Fruit fly (Drosophila melanogaster) whole organism, embryonic: ENCODE data around the gene CG16779.

Experiments
- Bgb ChIP-seq: fragments of 200-800 bp; sonication (Bioruptor generic); IDR thresholded peaks from 2 replicates; pipeline ENCODE4 v1.3.6; 2022; ENCODE audit warnings: missing biosample characterization, missing genetic modification characterization; ENCODE audit not compliant: partially characterized antibody
- C15 ChIP-seq: fragments of 200-800 bp; sonication (Bioruptor generic); IDR thresholded peaks from 3 replicates; pipeline ENCODE4 v1.3.6; 2022; ENCODE audit warnings: missing biosample characterization, missing genetic modification characterization
- CG12219 ChIP-seq: fragments of 200-800 bp; sonication (Bioruptor generic); optimal IDR thresholded peaks from 3 replicates; lab custom pipeline; 2018; ENCODE audit warnings: missing biosample characterization, mild to moderate bottlenecking, missing genetic modification characterization
- CG17612 ChIP-seq: fragments of 200-800 bp; sonication (Bioruptor generic); IDR thresholded peaks from 2 replicates; pipeline ENCODE4 v1.3.6; 2022; ENCODE audit warnings: missing biosample characterization, missing genetic modification characterization
- CG2875 ChIP-seq: fragments of 200-800 bp; sonication (Bioruptor generic); optimal IDR thresholded peaks from 2 replicates; lab custom pipeline; 2017; ENCODE audit warnings: missing biosample characterization, mild to moderate bottlenecking, missing genetic modification characterization, missing genetic modification reagents
- CG3065 ChIP-seq: fragments of 200-800 bp; sonication (Bioruptor generic); optimal IDR thresholded peaks from 2 replicates; lab custom pipeline; 2016; ENCODE audit warnings: missing biosample characterization, missing genetic modification characterization
- CG32532 ChIP-seq: fragments of 200-800 bp; sonication (Bioruptor generic); IDR thresholded peaks from 2 replicates; pipeline ENCODE4 v1.3.6; 2022; ENCODE audit warnings: missing biosample characterization, missing genetic modification characterization
- CG4424 ChIP-seq: fragments of 200-800 bp; sonication (Bioruptor generic); optimal IDR thresholded peaks from 3 replicates; lab custom pipeline; 2016; ENCODE audit warnings: missing biosample characterization, missing genetic modification characterization
- CG4730 ChIP-seq: fragments of 200-800 bp; sonication (Bioruptor generic); IDR thresholded peaks from 2 replicates; pipeline ENCODE4 v1.3.6; 2022; ENCODE audit warnings: missing biosample characterization, missing genetic modification characterization
- CG5180 ChIP-seq: fragments of 200-800 bp; sonication (Bioruptor generic); optimal IDR thresholded peaks from 3 replicates; lab custom pipeline; 2017; ENCODE audit warnings: missing biosample characterization, missing genetic modification characterization, mild to moderate bottlenecking, moderate library complexity, missing genetic modification reagents
- CG6175 ChIP-seq: fragments of 200-800 bp; sonication (Bioruptor generic); IDR thresholded peaks from 3 replicates; pipeline ENCODE4 v1.3.6; 2022; ENCODE audit warnings: missing biosample characterization, missing genetic modification characterization
- CG6689 ChIP-seq: fragments of 200-800 bp; sonication (Bioruptor generic); IDR thresholded peaks from 2 replicates; pipeline ENCODE4 v1.3.6; 2022; ENCODE audit warnings: missing biosample characterization, missing genetic modification characterization
- CG6765 ChIP-seq: fragments of 200-800 bp; sonication (Bioruptor generic); optimal IDR thresholded peaks from 3 replicates; lab custom pipeline; 2017; ENCODE audit warnings: missing biosample characterization, mild to moderate bottlenecking, missing genetic modification characterization
- CG6791 ChIP-seq: fragments of 200-800 bp; sonication (Bioruptor generic); IDR thresholded peaks from 3 replicates; pipeline ENCODE4 v1.3.6; 2022; ENCODE audit warnings: missing biosample characterization, missing genetic modification characterization; ENCODE audit not compliant: partially characterized antibody
- CG6854 ChIP-seq: fragments of 200-800 bp; sonication (Bioruptor generic); optimal IDR thresholded peaks from 3 replicates; lab custom pipeline; 2017; ENCODE audit warnings: missing biosample characterization, mild to moderate bottlenecking, missing genetic modification characterization
- CG7745 ChIP-seq: fragments of 200-800 bp; sonication (Bioruptor generic); optimal IDR thresholded peaks from 2 replicates; lab custom pipeline; 2018; ENCODE audit warnings: missing biosample characterization, mild to moderate bottlenecking, missing genetic modification characterization, moderate library complexity
- CG7786 ChIP-seq: fragments of 200-800 bp; sonication (Bioruptor generic); optimal IDR thresholded peaks from 2 replicates; lab custom pipeline; 2016; ENCODE audit warnings: missing biosample characterization, missing genetic modification characterization
- CG8281 ChIP-seq: fragments of 200-800 bp; sonication (Bioruptor generic); optimal IDR thresholded peaks from 2 replicates; lab custom pipeline; 2018; ENCODE audit warnings: missing biosample characterization, mild to moderate bottlenecking, missing genetic modification characterization, moderate library complexity
- CG8359 ChIP-seq: fragments of 200-800 bp; sonication (Bioruptor generic); optimal IDR thresholded peaks from 2 replicates; lab custom pipeline; 2017; ENCODE audit warnings: missing biosample characterization, mild to moderate bottlenecking, missing genetic modification characterization, borderline replicate concordance
- CG8765 ChIP-seq: fragments of 200-800 bp; sonication (Bioruptor generic); IDR thresholded peaks from 2 replicates; pipeline ENCODE4 v1.3.6; 2022; ENCODE audit warnings: missing biosample characterization, missing genetic modification characterization
- CG9215 ChIP-seq: fragments of 200-800 bp; sonication (Bioruptor generic); IDR thresholded peaks from 2 replicates; pipeline ENCODE4 v1.3.6; 2022; ENCODE audit warnings: missing biosample characterization, missing genetic modification characterization
- CG9437 ChIP-seq: fragments of 200-800 bp; sonication (Bioruptor generic); optimal IDR thresholded peaks from 2 replicates; lab custom pipeline; 2018; ENCODE audit warnings: missing biosample characterization, mild to moderate bottlenecking, missing genetic modification characterization
- D19A ChIP-seq: fragments of 200-800 bp; optimal IDR thresholded peaks from 3 replicates; lab custom pipeline; 2019; ENCODE audit warnings: missing biosample characterization, mild to moderate bottlenecking, missing genetic modification characterization, moderate library complexity
- Drgx ChIP-seq: fragments of 200-800 bp; sonication (Bioruptor generic); IDR thresholded peaks from 2 replicates; pipeline ENCODE4 v1.3.6; 2022; ENCODE audit warnings: missing biosample characterization, missing genetic modification characterization
- Fer3 ChIP-seq: fragments of 200-800 bp; sonication (Bioruptor generic); optimal IDR thresholded peaks from 2 replicates; lab custom pipeline; 2018; ENCODE audit warnings: missing biosample characterization, mild to moderate bottlenecking, missing genetic modification characterization, moderate library complexity
- MBD-R2 ChIP-seq: fragments of 200-800 bp; sonication (Bioruptor generic); IDR thresholded peaks from 2 replicates; pipeline ENCODE4 v1.3.6; 2022; ENCODE audit warnings: missing biosample characterization, missing genetic modification characterization
- Max ChIP-seq: fragments of 200-800 bp; sonication (Bioruptor generic); optimal IDR thresholded peaks from 2 replicates; lab custom pipeline; 2016; ENCODE audit warnings: missing biosample characterization, mild to moderate bottlenecking, missing genetic modification characterization
- Mes4 ChIP-seq: fragments of 200-800 bp; sonication (Bioruptor generic); optimal IDR thresholded peaks from 2 replicates; lab custom pipeline; 2016; ENCODE audit warnings: missing biosample characterization, missing genetic modification characterization
- Myb ChIP-seq: fragments of 200-800 bp; sonication (Bioruptor generic); optimal IDR thresholded peaks from 2 replicates; lab custom pipeline; 2016; ENCODE audit warnings: missing biosample characterization, missing genetic modification characterization
- NC2β ChIP-seq: fragments of 200-800 bp; sonication (Bioruptor generic); optimal IDR thresholded peaks from 2 replicates; lab custom pipeline; 2016; ENCODE audit warnings: missing biosample characterization, missing genetic modification characterization
- Ravus ChIP-seq: fragments of 200-800 bp; sonication (Bioruptor generic); IDR thresholded peaks from 2 replicates; pipeline ENCODE4 v1.3.6; 2022; ENCODE audit warnings: missing biosample characterization, missing genetic modification characterization
- Rx ChIP-seq: fragments of 200-800 bp; sonication (Bioruptor generic); IDR thresholded peaks from 2 replicates; pipeline ENCODE4 v1.3.6; 2022; ENCODE audit warnings: missing biosample characterization, missing genetic modification characterization
- Stat92E ChIP-seq, 3 experiments: fragments of >200 bp in 2 of 3; fragments of 200-800 bp in 1 of 3; sonication (Bioruptor generic) in 1 of 3; optimal IDR thresholded peaks; 2 replicates each; lab custom pipeline; 2017 to 2019; ENCODE audit warnings: missing biosample characterization in 3 of 3, missing genetic modification characterization in 3 of 3, mild to moderate bottlenecking in 1 of 3, moderate library complexity in 1 of 3
- Usf ChIP-seq: fragments of 200-800 bp; sonication (Bioruptor generic); optimal IDR thresholded peaks from 2 replicates; lab custom pipeline; 2017; ENCODE audit warnings: missing genotype, missing biosample characterization, missing genetic modification characterization
- caup ChIP-seq: fragments of 200-800 bp; sonication (Bioruptor generic); optimal IDR thresholded peaks from 3 replicates; lab custom pipeline; 2017; ENCODE audit warnings: missing biosample characterization, mild to moderate bottlenecking, missing genetic modification characterization, moderate library complexity; ENCODE audit not compliant: severe bottlenecking
- esg ChIP-seq: fragments of 200-800 bp; sonication (Bioruptor generic); conservative IDR thresholded peaks from 2 replicates; pipeline ENCODE4 v1.3.6; 2022; ENCODE audit warnings: missing biosample characterization, missing genetic modification characterization
- ewg ChIP-seq: fragments of 200-800 bp; sonication (Bioruptor generic); optimal IDR thresholded peaks from 3 replicates; lab custom pipeline; 2017; ENCODE audit warnings: mild to moderate bottlenecking, missing biosample characterization, missing genetic modification reagents, missing genetic modification characterization
- fd3F ChIP-seq: fragments of 200-800 bp; sonication (Bioruptor generic); optimal IDR thresholded peaks from 2 replicates; lab custom pipeline; 2018; ENCODE audit warnings: missing biosample characterization, mild to moderate bottlenecking, missing genetic modification characterization, moderate library complexity
- fu2 ChIP-seq: fragments of 200-800 bp; sonication (Bioruptor generic); optimal IDR thresholded peaks from 2 replicates; lab custom pipeline; 2016; ENCODE audit warnings: missing biosample characterization, missing genetic modification characterization
- grau ChIP-seq: fragments of 200-800 bp; optimal IDR thresholded peaks from 3 replicates; lab custom pipeline; 2019; ENCODE audit warnings: missing biosample characterization, mild to moderate bottlenecking, missing genetic modification characterization, moderate library complexity
- hth ChIP-seq: fragments of >200 bp; optimal IDR thresholded peaks from 2 replicates; lab custom pipeline; 2017; ENCODE audit warnings: inconsistent platforms
- lab ChIP-seq: fragments of 200-800 bp; sonication (Bioruptor generic); optimal IDR thresholded peaks from 3 replicates; lab custom pipeline; 2017; ENCODE audit warnings: missing biosample characterization, missing genetic modification characterization, mild to moderate bottlenecking, moderate library complexity, missing genetic modification reagents
- luna ChIP-seq: fragments of 200-800 bp; sonication (Bioruptor generic); optimal IDR thresholded peaks from 2 replicates; lab custom pipeline; 2016; ENCODE audit warnings: missing biosample characterization, missing genetic modification characterization
- pita ChIP-seq: fragments of 200-800 bp; sonication (Bioruptor generic); optimal IDR thresholded peaks from 2 replicates; lab custom pipeline; 2017; ENCODE audit warnings: missing biosample characterization, mild to moderate bottlenecking, missing genetic modification characterization
- sim ChIP-seq: fragments of 200-800 bp; sonication (Bioruptor generic); IDR thresholded peaks from 2 replicates; pipeline ENCODE4 v1.3.6; 2022; ENCODE audit warnings: missing biosample characterization, missing genetic modification characterization
- stwl ChIP-seq: fragments of 200-800 bp; sonication (Bioruptor generic); optimal IDR thresholded peaks from 3 replicates; lab custom pipeline; 2018; ENCODE audit warnings: missing biosample characterization, mild to moderate bottlenecking, missing genetic modification characterization, moderate library complexity
- trh ChIP-seq: fragments of 200-800 bp; sonication (Bioruptor generic); optimal IDR thresholded peaks from 2 replicates; lab custom pipeline; 2016; ENCODE audit warnings: missing biosample characterization, missing genetic modification characterization
- tup ChIP-seq: fragments of 200-800 bp; sonication (Bioruptor generic); optimal IDR thresholded peaks from 2 replicates; lab custom pipeline; 2016; ENCODE audit warnings: missing biosample characterization, mild to moderate bottlenecking, missing genetic modification characterization, moderate library complexity

The CG16779 gene

DNA sequence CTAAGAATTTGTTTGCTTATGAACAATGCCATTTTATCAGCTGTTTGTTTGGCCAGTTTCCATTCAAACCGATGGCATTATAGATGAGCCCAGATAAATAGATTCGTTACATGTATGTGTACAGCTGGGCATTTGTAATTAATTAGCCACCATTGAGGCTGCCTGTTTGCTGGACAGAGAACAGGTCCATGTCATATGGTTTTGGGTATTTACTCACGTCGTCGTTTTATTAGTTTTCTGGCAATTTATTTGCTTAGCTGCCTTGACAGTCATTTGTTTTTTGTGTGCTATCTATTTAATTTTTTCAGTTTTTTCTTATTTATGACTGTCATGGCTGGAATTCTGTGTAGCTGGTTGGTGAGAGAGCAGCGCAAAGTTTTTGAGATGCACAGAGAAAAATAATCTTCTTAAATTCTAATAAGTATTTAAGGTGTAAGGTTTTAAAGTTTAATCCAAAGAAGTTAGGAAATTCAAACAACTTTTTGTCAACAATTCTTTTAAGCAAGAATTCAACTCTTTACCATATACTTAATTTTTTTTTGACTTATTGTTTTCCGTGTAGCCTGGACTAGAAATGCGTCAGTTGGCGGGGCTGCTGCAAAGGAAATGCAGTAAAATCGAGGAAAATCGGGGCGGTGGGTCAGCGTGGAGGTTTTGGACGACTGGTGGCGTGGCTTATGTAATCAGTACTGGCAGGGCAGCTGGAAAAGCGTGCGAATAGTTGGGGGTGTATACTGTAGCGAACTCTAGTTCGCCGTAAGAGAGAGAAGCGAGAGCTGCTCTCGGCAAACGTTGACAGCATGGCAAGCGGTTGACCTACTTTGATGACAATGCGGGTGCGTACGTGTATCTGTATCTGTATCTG is 58.7 kb downstream of the CG16779 start (continued):
- TF ChIP-seq esg (GFP tag; lab: Robert Waterston, UW), result peak; percentile 83
- TF ChIP-seq CG5180, result peak; percentile 69
- peak; percentile 72 for TF ChIP-seq CG9437 (GFP tag; lab: Kevin White, UChicago)
- peak; percentile 71 for TF ChIP-seq luna (GFP tag; lab: Kevin White, UChicago)
- TF ChIP-seq pita (GFP tag; lab: Kevin White, UChicago), result no peak
- peak; percentile 90 for TF ChIP-seq CG32532 (GFP tag; lab: Robert Waterston, UW)
- peak; percentile 33 for TF ChIP-seq Ravus (GFP tag; lab: Robert Waterston, UW)
- peak; percentile 88 for TF ChIP-seq CG6689 (GFP tag; lab: Robert Waterston, UW)
- TF ChIP-seq Rx (GFP tag; lab: Robert Waterston, UW), result peak; percentile 62
- peak; percentile 75 for TF ChIP-seq ewg (GFP tag; lab: Kevin White, UChicago)
- peak; percentile 86 for TF ChIP-seq CG4424
- peak; percentile 89 for TF ChIP-seq Drgx
- TF ChIP-seq Usf (GFP tag; lab: Kevin White, UChicago), result peak; percentile 49
- peak; percentile 72 for TF ChIP-seq trh
- TF ChIP-seq CG4730 (GFP tag; lab: Robert Waterston, UW), result peak; percentile 77
- peak; percentile 60 for TF ChIP-seq tup (GFP tag; lab: Kevin White, UChicago)
- TF ChIP-seq Mes4 (GFP tag; lab: Kevin White, UChicago), result peak; percentile 40
- TF ChIP-seq grau (tag; lab: Kevin White, UChicago), result peak; percentile 87
- TF ChIP-seq CG6765, result peak; percentile 88
- peak; percentile 89 for TF ChIP-seq lab
- peak; percentile 56 for TF ChIP-seq CG2875
- peak; percentile 68 for TF ChIP-seq CG7786 (GFP tag; lab: Kevin White, UChicago)
- TF ChIP-seq CG6854 (GFP tag; lab: Kevin White, UChicago), result peak; percentile 88
- peak; percentile 57; the same call in 1 of the 2 replicates for TF ChIP-seq sim
- peak; percentile 70 for TF ChIP-seq CG6175 (GFP tag; lab: Robert Waterston, UW)
- peak; percentile 75; the same call in 2 of the 3 replicates for TF ChIP-seq C15
- peak; percentile 85 for TF ChIP-seq caup (GFP tag; lab: Kevin White, UChicago)
- TF ChIP-seq D19A (tag; lab: Kevin White, UChicago), result peak; percentile 81
- peak; percentile 46 for TF ChIP-seq Myb (GFP tag; lab: Kevin White, UChicago)
- no peak for TF ChIP-seq stwl (tag; lab: Kevin White, UChicago)
- TF ChIP-seq Fer3, result peak; percentile 87
- TF ChIP-seq NC2β (GFP tag; lab: Kevin White, UChicago), result peak; percentile 62
- TF ChIP-seq fd3F (GFP tag; lab: Kevin White, UChicago), result peak; percentile 80
- no peak for TF ChIP-seq CG3065 (GFP tag; lab: Kevin White, UChicago)
- peak; percentile 74 for TF ChIP-seq fu2 (GFP tag; lab: Kevin White, UChicago)
- TF ChIP-seq CG8281, result peak; percentile 69
- TF ChIP-seq CG17612 (GFP tag; lab: Robert Waterston, UW), result peak; percentile 57; the same call in 1 of the 2 replicates
- TF ChIP-seq CG6791 (GFP tag; lab: Robert Waterston, UW), result no peak
- no peak for TF ChIP-seq CG8765 (GFP tag; lab: Robert Waterston, UW)
- no peak for TF ChIP-seq CG8359 (GFP tag; lab: Kevin White, UChicago)
- TF ChIP-seq Max (GFP tag; lab: Kevin White, UChicago), result peak; percentile 66
- peak; percentile 54; the same call in 1 of the 2 replicates for TF ChIP-seq MBD-R2 (GFP tag; lab: Robert Waterston, UW)
- TF ChIP-seq CG7745 (tag; lab: Kevin White, UChicago), result no peak
- no peak for TF ChIP-seq hth (lab: Kevin White, UChicago)
- peak; percentile 72 for TF ChIP-seq CG12219 (GFP tag; lab: Kevin White, UChicago)
- no peak for TF ChIP-seq Bgb (GFP tag; lab: Robert Waterston, UW)
- peak; percentile 78 for TF ChIP-seq CG9215 (GFP tag; lab: Robert Waterston, UW)
- TF ChIP-seq Stat92E (GFP tag; optimal IDR thresholded peaks at IDR 0.05; lab: Kevin White, UChicago), result no peak
